Worm (Caenorhabditis elegans) whole organism, L4 larva: ENCODE measurements around the gene hlh-19.

Experiments used
- D1046.2 ChIP-seq: fragments of 200-800 bp; sonication (Bioruptor generic); IDR thresholded peaks from 2 replicates; pipeline ENCODE4 v1.3.6; 2022; ENCODE audit warnings: missing genetic modification characterization, missing compliant biosample characterization
- F10B5.3 ChIP-seq: sonication (generic microtip); optimal IDR thresholded peaks from 2 replicates; lab custom pipeline; 2016; ENCODE audit warnings: mild to moderate bottlenecking, missing genetic modification characterization, missing compliant biosample characterization
- F49E8.2 ChIP-seq: sonication (generic microtip); optimal IDR thresholded peaks from 2 replicates; lab custom pipeline; 2016; ENCODE audit warnings: missing compliant biosample characterization, mild to moderate bottlenecking, missing genetic modification characterization, borderline replicate concordance
- Y75B8A.6 ChIP-seq: fragments of 200-800 bp; sonication (Bioruptor generic); IDR thresholded peaks from 2 replicates; pipeline ENCODE4 v1.3.6; 2022; ENCODE audit warnings: missing genetic modification reagents, missing genetic modification characterization, missing compliant biosample characterization
- ZK546.5 ChIP-seq, 2 experiments: sonication (generic microtip); optimal IDR thresholded peaks; 2 replicates each; lab custom pipeline; 2017; ENCODE audit warnings: missing biosample characterization in 2 of 2, missing genetic modification characterization in 2 of 2
- aha-1 ChIP-seq: fragments of 150-350 bp; peaks from one replicate; lab custom pipeline; 2014; ENCODE audit warnings: missing biosample characterization, missing genetic modification characterization
- aly-2 ChIP-seq: sonication (generic microtip); optimal IDR thresholded peaks from 2 replicates; lab custom pipeline; 2018; ENCODE audit warnings: missing biosample characterization, missing genetic modification characterization
- ceh-20 ChIP-seq: fragments of 200-800 bp; sonication (Bioruptor generic); IDR thresholded peaks from 2 replicates; pipeline ENCODE4 v1.3.6; 2022; ENCODE audit warnings: missing genetic modification reagents, missing genetic modification characterization, missing compliant biosample characterization
- ces-1 ChIP-seq: fragments of 150-350 bp; sonication (generic microtip); optimal IDR thresholded peaks from 4 replicates; lab custom pipeline; 2014; ENCODE audit warnings: missing biosample characterization, missing genetic modification reagents, missing genetic modification characterization
- ctbp-1 ChIP-seq: fragments of 200-800 bp; sonication (Bioruptor generic); IDR thresholded peaks from 2 replicates; pipeline ENCODE4 v1.3.6; 2022; ENCODE audit warnings: missing genetic modification reagents, missing genetic modification characterization, missing compliant biosample characterization
- daf-12 ChIP-seq: fragments of 150-350 bp; optimal IDR thresholded peaks from 2 replicates; lab custom pipeline; 2014; ENCODE audit warnings: missing biosample characterization, missing genetic modification reagents, missing genetic modification characterization
- daf-16 ChIP-seq, 3 experiments: sonication (generic microtip); optimal IDR thresholded peaks; 2 replicates each; lab custom pipeline; 2016 to 2017; ENCODE audit warnings: missing genetic modification characterization in 3 of 3, missing genetic modification reagents in 3 of 3, mild to moderate bottlenecking in 2 of 3, missing compliant biosample characterization in 2 of 3, missing biosample characterization in 1 of 3, moderate library complexity in 1 of 3
- daf-8 ChIP-seq: fragments of 200-800 bp; sonication (Bioruptor generic); IDR thresholded peaks from 2 replicates; pipeline ENCODE4 v1.3.6; 2022; ENCODE audit warnings: missing genetic modification characterization, missing compliant biosample characterization
- dmd-6 ChIP-seq: fragments of 200-800 bp; sonication (Bioruptor generic); IDR thresholded peaks from 2 replicates; pipeline ENCODE4 v1.3.6; 2022; ENCODE audit warnings: missing genetic modification reagents, missing genetic modification characterization, missing compliant biosample characterization
- dve-1 ChIP-seq: sonication (generic microtip); optimal IDR thresholded peaks from 2 replicates; lab custom pipeline; 2017; ENCODE audit warnings: antibody characterized with exemption, mild to moderate bottlenecking, missing genetic modification characterization, missing compliant biosample characterization; ENCODE audit not compliant: insufficient read depth
- egl-27 ChIP-seq: sonication (generic microtip); optimal IDR thresholded peaks from 3 replicates; lab custom pipeline; 2017; ENCODE audit warnings: missing biosample characterization, missing genetic modification reagents, missing genetic modification characterization
- fos-1 ChIP-seq: fragments of 150-350 bp; optimal IDR thresholded peaks from 2 replicates; lab custom pipeline; 2014; ENCODE audit warnings: missing biosample characterization, missing genetic modification characterization
- hif-1 ChIP-seq, 2 experiments: sonication (generic microtip); optimal IDR thresholded peaks; 2 replicates each; lab custom pipeline; 2016 to 2017; ENCODE audit warnings: missing compliant biosample characterization in 2 of 2, missing genetic modification characterization in 2 of 2, missing genetic modification reagents in 2 of 2, missing genotype in 2 of 2, mild to moderate bottlenecking in 1 of 2
- hlh-11 ChIP-seq: fragments of 200-800 bp; sonication (Bioruptor generic); optimal IDR thresholded peaks from 2 replicates; lab custom pipeline; 2018; ENCODE audit warnings: mild to moderate bottlenecking, missing genetic modification characterization, missing compliant biosample characterization
- hlh-30 ChIP-seq: sonication (generic microtip); optimal IDR thresholded peaks from 2 replicates; lab custom pipeline; 2017; ENCODE audit warnings: antibody characterized with exemption, mild to moderate bottlenecking, missing genetic modification characterization, missing compliant biosample characterization; ENCODE audit not compliant: insufficient read depth
- lir-3 ChIP-seq: sonication (generic microtip); optimal IDR thresholded peaks from 2 replicates; lab custom pipeline; 2016; ENCODE audit warnings: mild to moderate bottlenecking, missing genetic modification characterization, missing compliant biosample characterization
- madf-9 ChIP-seq: fragments of 200-800 bp; sonication (Bioruptor generic); conservative IDR thresholded peaks from 2 replicates; pipeline ENCODE4 v1.3.6; 2022; ENCODE audit warnings: missing genetic modification reagents, missing genetic modification characterization, missing compliant biosample characterization
- mdl-1 ChIP-seq, 2 experiments: fragments of 150-350 bp in 1 of 2; sonication (generic microtip) in 1 of 2; optimal IDR thresholded peaks; 2 replicates each; lab custom pipeline; 2014 to 2017; ENCODE audit warnings: missing biosample characterization in 2 of 2, missing genetic modification characterization in 2 of 2
- mdt-29 ChIP-seq: fragments of 200-800 bp; sonication (Bioruptor generic); IDR thresholded peaks from 2 replicates; pipeline ENCODE4 v1.3.6; 2022; ENCODE audit warnings: missing genetic modification reagents, missing genetic modification characterization, missing compliant biosample characterization
- mes-2 ChIP-seq: sonication (generic microtip); optimal IDR thresholded peaks from 2 replicates; lab custom pipeline; 2016; ENCODE audit warnings: missing genotype, mild to moderate bottlenecking, missing genetic modification characterization, missing compliant biosample characterization; ENCODE audit not compliant: poor library complexity, severe bottlenecking
- mxl-3 ChIP-seq: fragments of 200-800 bp; sonication (Bioruptor generic); optimal IDR thresholded peaks from 2 replicates; lab custom pipeline; 2018; ENCODE audit warnings: mild to moderate bottlenecking, missing genetic modification characterization, missing compliant biosample characterization
- nhr-10 ChIP-seq: fragments of 150-350 bp; optimal IDR thresholded peaks from 2 replicates; lab custom pipeline; 2014; ENCODE audit warnings: missing biosample characterization, missing genetic modification characterization
- nhr-28 ChIP-seq: fragments of 150-350 bp; optimal IDR thresholded peaks from 2 replicates; lab custom pipeline; 2014; ENCODE audit warnings: missing biosample characterization, missing genetic modification characterization
- nhr-77 ChIP-seq: fragments of 150-350 bp; optimal IDR thresholded peaks from 2 replicates; lab custom pipeline; 2014; ENCODE audit warnings: missing biosample characterization, missing genetic modification characterization
- php-3 ChIP-seq: fragments of 200-800 bp; sonication (Bioruptor generic); IDR thresholded peaks from 2 replicates; pipeline ENCODE4 v1.3.6; 2022; ENCODE audit warnings: missing genetic modification reagents, missing genetic modification characterization, missing compliant biosample characterization
- pqm-1 ChIP-seq: sonication (generic microtip); optimal IDR thresholded peaks from 2 replicates; lab custom pipeline; 2017; ENCODE audit warnings: missing biosample characterization, missing genetic modification characterization
- tag-97 ChIP-seq: fragments of 200-800 bp; sonication (Bioruptor generic); IDR thresholded peaks from 2 replicates; pipeline ENCODE4 v1.3.6; 2022; ENCODE audit warnings: missing genetic modification characterization, missing compliant biosample characterization
- tra-1 ChIP-seq: fragments of 200-800 bp; sonication (Bioruptor generic); IDR thresholded peaks from 2 replicates; pipeline ENCODE4 v1.3.6; 2022; ENCODE audit warnings: missing genetic modification reagents, missing genetic modification characterization, missing compliant biosample characterization
- unc-62 ChIP-seq, 3 experiments: fragments of 150-350 bp in 1 of 3; sonication (generic microtip); optimal IDR thresholded peaks in 2 of 3; peaks in 1 of 3; 1 replicate in 1 of 3; 2 replicates in 2 of 3; lab custom pipeline; 2014 to 2017; ENCODE audit warnings: missing biosample characterization in 3 of 3, missing genetic modification characterization in 3 of 3, missing genetic modification reagents in 3 of 3, missing genotype in 1 of 3
- zfp-2 ChIP-seq: sonication (generic microtip); optimal IDR thresholded peaks from 2 replicates; lab custom pipeline; 2016; ENCODE audit warnings: mild to moderate bottlenecking, missing genetic modification characterization, missing compliant biosample characterization
- zfp-3 ChIP-seq: fragments of 200-800 bp; sonication (Bioruptor generic); conservative IDR thresholded peaks from 2 replicates; pipeline ENCODE4 v1.3.6; 2022; ENCODE audit warnings: missing genetic modification reagents, missing genetic modification characterization, missing compliant biosample characterization
- zip-11 ChIP-seq: fragments of 200-800 bp; sonication (Bioruptor generic); IDR thresholded peaks from 2 replicates; pipeline ENCODE4 v1.3.6; 2022; ENCODE audit warnings: missing genetic modification characterization, missing compliant biosample characterization
- zip-2 ChIP-seq: fragments of 150-350 bp; optimal IDR thresholded peaks from 2 replicates; lab custom pipeline; 2014; ENCODE audit warnings: missing biosample characterization, missing genetic modification characterization
- ztf-11 ChIP-seq: fragments of 150-350 bp; optimal IDR thresholded peaks from 2 replicates; lab custom pipeline; 2014; ENCODE audit warnings: missing biosample characterization, missing genetic modification characterization
- ztf-7 ChIP-seq: fragments of 150-350 bp; optimal IDR thresholded peaks from 2 replicates; lab custom pipeline; 2014; ENCODE audit warnings: missing biosample characterization, missing genetic modification characterization

Gene hlh-19

ce11 chrX:555043-555791, 1.9 kb downstream of the hlh-19 start:
- no peak for TF ChIP-seq madf-9 (GFP tag; lab: Robert Waterston, UW)
- TF ChIP-seq nhr-28 (tag; lab: Kevin White, UChicago), result peak; percentile 4
- TF ChIP-seq zfp-2 (tag; lab: Kevin White, UChicago), result no peak
- TF ChIP-seq lir-3 (tag; lab: Kevin White, UChicago), result no peak
- no peak for TF ChIP-seq ces-1 (GFP tag; lab: Kevin White, UChicago)
- TF ChIP-seq pqm-1, result peak; percentile 70
- TF ChIP-seq aha-1 (tag; lab: Kevin White, UChicago), result peak; percentile 41
- TF ChIP-seq ZK546.5 (tag; optimal IDR thresholded peaks at IDR 0.05; lab: Kevin White, UChicago), result no peak
- TF ChIP-seq aly-2 (tag; lab: Kevin White, UChicago), result no peak
- TF ChIP-seq hlh-11 (tag; lab: Kevin White, UChicago), result peak; percentile 28
- no peak for TF ChIP-seq Y75B8A.6 (GFP tag; lab: Robert Waterston, UW)
- no peak for TF ChIP-seq ctbp-1 (GFP tag; lab: Robert Waterston, UW)
- TF ChIP-seq php-3 (GFP tag; lab: Robert Waterston, UW), result peak; percentile 66; the same call in 1 of the 2 replicates
- peak in 1 of 2 experiments; percentile 92 for TF ChIP-seq unc-62 (GFP tag; optimal IDR thresholded peaks at IDR 0.05 in 1 of 2; lab: Kevin White, UChicago)
- no peak for TF ChIP-seq unc-62 (tag; optimal IDR thresholded peaks at IDR 0.05; lab: Kevin White, UChicago)
- peak; percentile 45; the same call in 1 of the 2 replicates for TF ChIP-seq dmd-6 (GFP tag; lab: Robert Waterston, UW)
- TF ChIP-seq D1046.2 (GFP tag; lab: Robert Waterston, UW), result no peak
- TF ChIP-seq nhr-10, result no peak
- TF ChIP-seq mdt-29 (GFP tag; lab: Robert Waterston, UW), result no peak
- TF ChIP-seq daf-16 (GFP tag; optimal IDR thresholded peaks at IDR 0.05; lab: Kevin White, UChicago), result no peak
- no peak for TF ChIP-seq daf-16 (tag; optimal IDR thresholded peaks at IDR 0.05; lab: Kevin White, UChicago)
- no peak for TF ChIP-seq zip-2
- no peak for TF ChIP-seq fos-1 (tag; lab: Kevin White, UChicago)
- no peak for TF ChIP-seq daf-8 (GFP tag; lab: Robert Waterston, UW)
- no peak for TF ChIP-seq tag-97 (GFP tag; lab: Robert Waterston, UW)
- TF ChIP-seq zfp-3 (GFP tag; lab: Robert Waterston, UW), result no peak
- no peak for TF ChIP-seq ceh-20 (GFP tag; lab: Robert Waterston, UW)
- TF ChIP-seq mdl-1 (tag; optimal IDR thresholded peaks at IDR 0.05; lab: Kevin White, UChicago), result no peak
- no peak for TF ChIP-seq F49E8.2 (tag; lab: Kevin White, UChicago)
- no peak for TF ChIP-seq hlh-30
- TF ChIP-seq, all 104 proteins: peak for 7

- TF ChIP-seq ztf-11 (tag; lab: Kevin White, UChicago) (no peak), zip-11 (GFP tag; lab: Robert Waterston, UW) (no peak), dmd-6 (GFP tag; lab: Robert Waterston, UW) (no peak), daf-12 (tag; lab: Kevin White, UChicago) (no peak), nhr-77 (tag; lab: Kevin White, UChicago) (no peak), hif-1 (tag; optimal IDR thresholded peaks at IDR 0.05; lab: Kevin White, UChicago) (no peak)
Observed at ce11 chrX:553875-554274, 3.2 kb downstream of the hlh-19 start, which contains the start of gene F57C12.6. F57C12.6 (minus strand) TSS chrX:553975.

- TF ChIP-seq tra-1 (0 out of 2 replicates have a peak, but pooled peaks have one; percentile 34), hlh-11 (tag; lab: Kevin White, UChicago) (peak; percentile 55), pqm-1 (peak; percentile 96), mxl-3 (GFP tag; lab: Kevin White, UChicago) (peak; percentile 28), dve-1 (tag; lab: Kevin White, UChicago) (peak; percentile 63), ztf-7 (no peak), mes-2 (tag; lab: Kevin White, UChicago) (peak; percentile 2), nhr-28 (tag; lab: Kevin White, UChicago) (peak; percentile 80), nhr-77 (tag; lab: Kevin White, UChicago) (peak; percentile 39), daf-16 (GFP tag; optimal IDR thresholded peaks at IDR 0.05; lab: Kevin White, UChicago) (no peak), daf-16 (tag; optimal IDR thresholded peaks at IDR 0.05; lab: Kevin White, UChicago) (peak; percentile 66), egl-27 (no peak), F10B5.3 (tag; lab: Kevin White, UChicago) (no peak), dmd-6 (GFP tag; lab: Robert Waterston, UW) (peak; percentile 60)
Observed at ce11 chrX:553420-553819, 3.7 kb downstream of the hlh-19 start.
